Worm (Caenorhabditis elegans) whole organism, mixed stage, embryonic: ENCODE measurements around the gene Y50D7A.1.

ENCODE experiments used
- M03D4.4 ChIP-seq: sonication (generic microtip); optimal IDR thresholded peaks from 2 replicates; lab custom pipeline; 2017; ENCODE audit warnings: mild to moderate bottlenecking, missing genetic modification characterization, missing compliant biosample characterization
- bed-3 ChIP-seq: fragments of 200-800 bp; sonication (Bioruptor generic); optimal IDR thresholded peaks from 3 replicates; lab custom pipeline; 2018; ENCODE audit warnings: mild to moderate bottlenecking, missing genetic modification characterization, moderate library complexity, missing compliant biosample characterization
- blmp-1 ChIP-seq: fragments of 150-350 bp; optimal IDR thresholded peaks from 2 replicates; lab custom pipeline; 2014; ENCODE audit warnings: missing biosample characterization, missing genetic modification characterization
- ceh-39 ChIP-seq: fragments of 150-350 bp; optimal IDR thresholded peaks from 2 replicates; lab custom pipeline; 2014; ENCODE audit warnings: missing biosample characterization, missing genetic modification characterization
- ceh-43 ChIP-seq: fragments of 200-800 bp; sonication (Bioruptor generic); optimal IDR thresholded peaks from 2 replicates; lab custom pipeline; 2018; ENCODE audit warnings: mild to moderate bottlenecking, missing genetic modification characterization, moderate library complexity, missing compliant biosample characterization
- ceh-83 ChIP-seq: fragments of 200-800 bp; sonication (Bioruptor generic); optimal IDR thresholded peaks from 2 replicates; lab custom pipeline; 2018; ENCODE audit warnings: mild to moderate bottlenecking, missing genetic modification characterization, missing compliant biosample characterization
- ces-1 ChIP-seq: fragments of 150-350 bp; optimal IDR thresholded peaks from 2 replicates; lab custom pipeline; 2014; ENCODE audit warnings: missing biosample characterization, missing genetic modification reagents, missing genetic modification characterization
- cnd-1 ChIP-seq: fragments of 200-800 bp; sonication (Bioruptor generic); optimal IDR thresholded peaks from 2 replicates; lab custom pipeline; 2018; ENCODE audit warnings: mild to moderate bottlenecking, missing genetic modification characterization, missing compliant biosample characterization
- drap-1 ChIP-seq: fragments of 200-800 bp; sonication (Bioruptor generic); optimal IDR thresholded peaks from 3 replicates; lab custom pipeline; 2018; ENCODE audit warnings: mild to moderate bottlenecking, missing genetic modification characterization, missing compliant biosample characterization
- elt-1 ChIP-seq: sonication (generic microtip); optimal IDR thresholded peaks from 2 replicates; lab custom pipeline; 2017; ENCODE audit warnings: missing genetic modification characterization, mild to moderate bottlenecking, missing compliant biosample characterization, antibody characterized with exemption, moderate library complexity, borderline replicate concordance; ENCODE audit not compliant: insufficient read depth
- elt-3 ChIP-seq: fragments of 150-350 bp; optimal IDR thresholded peaks from 2 replicates; lab custom pipeline; 2014; ENCODE audit warnings: missing biosample characterization, missing genetic modification characterization
- flh-1 ChIP-seq: fragments of 200-800 bp; sonication (Bioruptor generic); optimal IDR thresholded peaks from 2 replicates; lab custom pipeline; 2018; ENCODE audit warnings: mild to moderate bottlenecking, missing genetic modification characterization, moderate library complexity, missing compliant biosample characterization
- ham-2 ChIP-seq: fragments of 200-800 bp; sonication (Bioruptor generic); optimal IDR thresholded peaks from 2 replicates; lab custom pipeline; 2018; ENCODE audit warnings: mild to moderate bottlenecking, missing genetic modification characterization, missing compliant biosample characterization
- hlh-1 ChIP-seq: fragments of 150-350 bp; optimal IDR thresholded peaks from 2 replicates; lab custom pipeline; 2014; ENCODE audit warnings: missing biosample characterization, missing genetic modification reagents, missing genetic modification characterization
- lin-13 ChIP-seq: fragments of 150-350 bp; optimal IDR thresholded peaks from 2 replicates; lab custom pipeline; 2014; ENCODE audit warnings: missing biosample characterization, missing genetic modification characterization
- lin-32 ChIP-seq: fragments of 200-800 bp; sonication (Bioruptor generic); optimal IDR thresholded peaks from 2 replicates; lab custom pipeline; 2018; ENCODE audit warnings: mild to moderate bottlenecking, missing genetic modification characterization, missing compliant biosample characterization
- lsy-2 ChIP-seq: fragments of 150-350 bp; optimal IDR thresholded peaks from 2 replicates; lab custom pipeline; 2014; ENCODE audit warnings: missing biosample characterization, missing genetic modification characterization
- mab-5 ChIP-seq: fragments of 150-350 bp; optimal IDR thresholded peaks from 2 replicates; lab custom pipeline; 2014; ENCODE audit warnings: missing biosample characterization, missing genetic modification characterization
- mep-1 ChIP-seq: fragments of 150-350 bp; optimal IDR thresholded peaks from 2 replicates; lab custom pipeline; 2017; ENCODE audit warnings: missing biosample characterization, missing genetic modification reagents, missing genetic modification characterization, inconsistent platforms
- mls-2 ChIP-seq: sonication (generic microtip); optimal IDR thresholded peaks from 2 replicates; lab custom pipeline; 2016; ENCODE audit warnings: mild to moderate bottlenecking, missing genetic modification characterization, moderate library complexity, missing compliant biosample characterization
- nhr-12 ChIP-seq: fragments of 150-350 bp; optimal IDR thresholded peaks from 2 replicates; lab custom pipeline; 2014; ENCODE audit warnings: missing biosample characterization, missing genetic modification characterization
- nhr-2 ChIP-seq: fragments of 150-350 bp; optimal IDR thresholded peaks from 2 replicates; lab custom pipeline; 2014; ENCODE audit warnings: missing biosample characterization, missing genetic modification characterization
- nhr-237 ChIP-seq: fragments of 150-350 bp; optimal IDR thresholded peaks from 2 replicates; lab custom pipeline; 2014; ENCODE audit warnings: missing biosample characterization, missing genetic modification characterization
- nhr-28 ChIP-seq: fragments of 150-350 bp; optimal IDR thresholded peaks from 2 replicates; lab custom pipeline; 2014; ENCODE audit warnings: missing biosample characterization, missing genetic modification characterization
- nhr-76 ChIP-seq: sonication (generic microtip); optimal IDR thresholded peaks from 2 replicates; lab custom pipeline; 2017; ENCODE audit warnings: missing biosample characterization, missing genetic modification characterization
- pha-4 ChIP-seq: fragments of 150-350 bp; optimal IDR thresholded peaks from 2 replicates; lab custom pipeline; 2018; ENCODE audit warnings: missing biosample characterization, missing genetic modification reagents, missing genetic modification characterization
- sem-2 ChIP-seq: fragments of 200-800 bp; sonication (Bioruptor generic); optimal IDR thresholded peaks from 2 replicates; lab custom pipeline; 2018; ENCODE audit warnings: mild to moderate bottlenecking, missing genetic modification characterization, missing compliant biosample characterization
- snpc-4 ChIP-seq: fragments of 150-350 bp; optimal IDR thresholded peaks from 2 replicates; lab custom pipeline; 2014; ENCODE audit warnings: missing biosample characterization, missing genetic modification characterization
- sptf-1 ChIP-seq: sonication (generic microtip); optimal IDR thresholded peaks from 2 replicates; lab custom pipeline; 2017; ENCODE audit warnings: mild to moderate bottlenecking, missing genetic modification characterization, moderate library complexity, missing compliant biosample characterization
- tbx-8 ChIP-seq: fragments of 200-800 bp; sonication (Bioruptor generic); optimal IDR thresholded peaks from 2 replicates; lab custom pipeline; 2018; ENCODE audit warnings: mild to moderate bottlenecking, missing genetic modification characterization, moderate library complexity, missing compliant biosample characterization
- unc-120 ChIP-seq: sonication (generic microtip); optimal IDR thresholded peaks from 2 replicates; lab custom pipeline; 2017; ENCODE audit warnings: missing genetic modification characterization, missing compliant biosample characterization; ENCODE audit not compliant: poor library complexity, severe bottlenecking
- unc-39 ChIP-seq: fragments of 150-350 bp; optimal IDR thresholded peaks from 2 replicates; lab custom pipeline; 2014; ENCODE audit warnings: missing biosample characterization, missing genetic modification characterization
- unc-62 ChIP-seq: fragments of 150-350 bp; optimal IDR thresholded peaks from 2 replicates; lab custom pipeline; 2014; ENCODE audit warnings: missing biosample characterization, missing genetic modification reagents, missing genetic modification characterization
- zip-8 ChIP-seq: fragments of 150-350 bp; optimal IDR thresholded peaks from 2 replicates; lab custom pipeline; 2014; ENCODE audit warnings: missing biosample characterization, missing genetic modification characterization
- ztf-11 ChIP-seq: fragments of 150-350 bp; optimal IDR thresholded peaks from 2 replicates; lab custom pipeline; 2014; ENCODE audit warnings: missing biosample characterization, missing genetic modification characterization

Gene Y50D7A.1

ce11 chrIII:352992-353391, 60.6 kb downstream of the Y50D7A.1 start:
- TF ChIP-seq zip-8 (tag; lab: Kevin White, UChicago) = peak; percentile 3
- no peak for TF ChIP-seq unc-39 (tag; lab: Kevin White, UChicago)

- TF ChIP-seq elt-3 (tag; lab: Kevin White, UChicago) (no peak), tbx-8 (no peak), nhr-237 (no peak), hlh-1 (tag; lab: Kevin White, UChicago) (peak; percentile 15), lin-32 (GFP tag; lab: Kevin White, UChicago) (no peak), sem-2 (GFP tag; lab: Kevin White, UChicago) (no peak), drap-1 (GFP tag; lab: Kevin White, UChicago) (peak; percentile 70), cnd-1 (tag; lab: Kevin White, UChicago) (peak; percentile 43), zip-8 (tag; lab: Kevin White, UChicago) (no peak), ceh-39 (peak; percentile 58), nhr-2 (tag; lab: Kevin White, UChicago) (peak; percentile 33), ceh-43 (GFP tag; lab: Kevin White, UChicago) (no peak), unc-39 (tag; lab: Kevin White, UChicago) (peak; percentile 86), M03D4.4 (tag; lab: Kevin White, UChicago) (peak; percentile 14), flh-1 (GFP tag; lab: Kevin White, UChicago) (no peak), mls-2 (tag; lab: Kevin White, UChicago) (peak; percentile 74), unc-120 (tag; lab: Kevin White, UChicago) (peak; percentile 79), snpc-4 (no peak), nhr-12 (peak; percentile 50), lsy-2 (tag; lab: Kevin White, UChicago) (peak; percentile 46), nhr-76 (tag; lab: Kevin White, UChicago) (peak; percentile 36), ces-1 (GFP tag; lab: Kevin White, UChicago) (peak; percentile 81), unc-62 (GFP tag; lab: Kevin White, UChicago) (peak; percentile 87), nhr-28 (no peak), pha-4 (peak; percentile 43), ceh-83 (GFP tag; lab: Kevin White, UChicago) (no peak), mab-5 (tag; lab: Kevin White, UChicago) (peak; percentile 37), ztf-11 (tag; lab: Kevin White, UChicago) (peak; percentile 77), blmp-1 (tag; lab: Kevin White, UChicago) (no peak), lin-13 (tag; lab: Kevin White, UChicago) (peak; percentile 16), ham-2 (GFP tag; lab: Kevin White, UChicago) (peak; percentile 95), bed-3 (GFP tag; lab: Kevin White, UChicago) (no peak), mep-1 (peak; percentile 18), elt-1 (tag; lab: Kevin White, UChicago) (no peak), sptf-1 (tag; lab: Kevin White, UChicago) (no peak)
These were observed 62.4 kb downstream of the Y50D7A.1 start, which contains the start of gene gei-4 for ce11 chrIII:354545-355460. TSS of gene gei-4 (minus strand) at chrIII:354800.
